Worm (Caenorhabditis elegans): ENCODE data around the gene serp-1.1.

DNA sequence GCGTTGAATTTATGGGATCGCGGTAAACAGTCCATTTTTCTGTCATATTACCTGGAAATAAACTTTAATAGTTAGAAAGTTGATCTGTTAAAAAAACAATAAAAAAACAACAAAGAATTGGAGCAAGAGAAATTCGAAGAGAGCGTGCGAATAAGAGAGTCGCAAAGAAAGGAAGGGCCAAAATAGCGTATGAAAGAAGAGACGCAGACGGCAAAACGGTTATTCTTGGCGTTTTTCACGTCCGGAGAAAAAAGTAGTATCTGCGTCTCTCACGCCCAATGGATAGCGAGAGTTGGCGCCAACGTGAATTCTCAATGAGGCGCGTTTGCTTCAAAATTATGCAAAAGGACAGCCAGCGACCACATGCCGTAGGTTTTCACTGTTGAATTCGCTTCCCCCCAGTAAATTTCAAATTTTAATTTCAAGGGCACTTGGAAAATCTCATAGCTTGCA lies 19.2 kb downstream of the serp-1.1 start, which contains the start of gene F53H4.6:
- TF ChIP-seq elt-1 (tag; optimal IDR thresholded peaks at IDR 0.05; ENCODE audit: borderline replicate concordance, insufficient read depth) (no peak), mep-1 (tag; optimal IDR thresholded peaks at IDR 0.05) (no peak), blmp-1 (tag; optimal IDR thresholded peaks at IDR 0.05) (no peak), lin-13 (tag; optimal IDR thresholded peaks at IDR 0.05) (no peak), tbx-8 (GFP tag; optimal IDR thresholded peaks at IDR 0.05) (no peak), sem-2 (GFP tag; optimal IDR thresholded peaks at IDR 0.05) (no peak)

Data from whole organism, mixed stage, embryonic.